Worm (Caenorhabditis elegans): ENCODE data around the gene gskl-1.
A peak's percentile ranks its signal among the peaks of the same experiment; 100 is the strongest.
"Not testable (repeated sequence)": the region's sequence is repeated elsewhere in the genome, so short reads cannot be mapped to it uniquely, and the experiment has no call there.

gskl-1 gene

ce11 chrII:10947317-10947716, at the start of gene gskl-1, which contains the start of gene tceb-3:
TSS of gene gskl-1 (plus strand) at chrII:10947559.
TSS of gene tceb-3 (minus strand) at chrII:10947417.
- no peak for TF ChIP-seq dsc-1 (tag; optimal IDR thresholded peaks at IDR 0.05)
- TF ChIP-seq unc-130 (tag; optimal IDR thresholded peaks at IDR 0.05) = no peak
- no peak for TF ChIP-seq isw-1 (GFP tag; IDR thresholded peaks at IDR 0.05)
- no peak for TF ChIP-seq fkh-4 (tag; optimal IDR thresholded peaks at IDR 0.05; ENCODE audit: borderline replicate concordance)
- TF ChIP-seq Y116A8C.19 (tag; optimal IDR thresholded peaks at IDR 0.05; ENCODE audit: borderline replicate concordance) = no peak
- no peak for TF ChIP-seq elt-3 (tag; optimal IDR thresholded peaks at IDR 0.05)
- TF ChIP-seq dpl-1 (GFP tag; optimal IDR thresholded peaks at IDR 0.05) = no peak
- no peak for TF ChIP-seq unc-86 (tag; optimal IDR thresholded peaks at IDR 0.05)
- no peak for TF ChIP-seq hpl-2 (GFP tag; optimal IDR thresholded peaks at IDR 0.05)
- no peak for TF ChIP-seq nhr-11 (tag; optimal IDR thresholded peaks at IDR 0.05)
- no peak for TF ChIP-seq vab-15 (tag; optimal IDR thresholded peaks at IDR 0.05)
- no peak for TF ChIP-seq nhr-20 (tag; optimal IDR thresholded peaks at IDR 0.05)

DNA sequence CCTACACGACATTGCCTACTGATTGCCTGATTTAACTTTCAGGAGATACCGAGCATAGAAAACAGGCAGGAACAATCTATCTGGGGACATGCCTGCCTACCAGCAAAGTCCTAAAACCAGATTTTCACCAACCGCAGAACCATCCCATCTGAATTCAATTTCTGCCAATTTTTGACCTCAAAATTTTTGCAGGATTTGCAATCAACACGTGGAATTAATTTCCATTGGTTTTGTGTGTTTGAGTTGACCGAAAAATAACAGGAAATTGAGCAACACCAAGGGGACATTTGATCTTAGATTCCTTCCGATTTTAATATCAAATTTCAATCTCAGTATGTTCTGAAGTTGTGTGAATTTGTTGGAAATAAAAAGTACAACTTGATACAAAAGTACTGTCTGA, 48.4 kb upstream of the gskl-1 start:
- no peak for TF ChIP-seq Y116A8C.19 (tag; optimal IDR thresholded peaks at IDR 0.05; ENCODE audit: borderline replicate concordance)
- no peak for TF ChIP-seq efl-1 (optimal IDR thresholded peaks at IDR 0.05)
- TF ChIP-seq efl-1 (GFP tag; optimal IDR thresholded peaks at IDR 0.05 in 1 of 2) = no peak
- peak; percentile 93 for TF ChIP-seq dsc-1 (tag; optimal IDR thresholded peaks at IDR 0.05)
- TF ChIP-seq lsy-2 (tag; optimal IDR thresholded peaks at IDR 0.05) = no peak
- TF ChIP-seq fkh-4 (tag; optimal IDR thresholded peaks at IDR 0.05; ENCODE audit: borderline replicate concordance) = peak; percentile 63
- no peak for TF ChIP-seq tbx-2 (tag; optimal IDR thresholded peaks at IDR 0.05)
- TF ChIP-seq nhr-90 (tag; optimal IDR thresholded peaks at IDR 0.05; ENCODE audit: poor library complexity) = no peak

DNA sequence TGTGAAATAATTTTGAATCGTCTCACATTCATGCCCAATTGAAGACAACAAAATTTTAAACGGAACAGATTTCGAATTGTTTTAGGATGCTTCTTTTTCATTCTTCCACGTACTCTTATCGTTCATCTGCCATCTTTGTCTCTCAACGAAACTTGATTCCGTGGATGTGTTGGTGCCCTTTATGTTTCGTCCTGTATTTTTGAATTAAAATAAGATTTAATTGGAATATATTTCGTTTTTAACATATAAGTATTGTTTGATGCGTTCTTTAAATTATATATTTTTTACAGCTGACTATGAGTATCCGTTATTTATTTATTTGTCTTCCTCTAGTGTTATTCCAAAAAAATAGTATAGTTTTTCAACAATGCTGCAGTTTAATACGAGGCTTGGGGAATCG, 45.3 kb upstream of the gskl-1 start, which contains the start of gene gly-1:
TSS of gene gly-1 (minus strand) at position 101 of the 400 bp plus-strand sequence.
- TF ChIP-seq nhr-237 (tag; optimal IDR thresholded peaks at IDR 0.05) = no peak
- TF ChIP-seq Y116A8C.19 (tag; optimal IDR thresholded peaks at IDR 0.05; ENCODE audit: borderline replicate concordance) = no peak
- TF ChIP-seq elt-3 (tag; optimal IDR thresholded peaks at IDR 0.05) = no peak
- TF ChIP-seq aly-2 (tag; optimal IDR thresholded peaks at IDR 0.05) = no peak
- TF ChIP-seq vab-15 (tag; optimal IDR thresholded peaks at IDR 0.05) = no peak
- TF ChIP-seq nhr-71 (tag; optimal IDR thresholded peaks at IDR 0.05) = no peak
- no peak for TF ChIP-seq efl-1 (optimal IDR thresholded peaks at IDR 0.05)
- no peak for TF ChIP-seq efl-1 (GFP tag; optimal IDR thresholded peaks at IDR 0.05 in 1 of 2)
- TF ChIP-seq lir-3 (tag; optimal IDR thresholded peaks at IDR 0.05; ENCODE audit: poor library complexity) = no peak
- no peak for TF ChIP-seq pqm-1 (tag; optimal IDR thresholded peaks at IDR 0.05)
- no peak for TF ChIP-seq nhr-19 (GFP tag; conservative IDR thresholded peaks at IDR 0.05)
- no peak for TF ChIP-seq fkh-8 (tag; optimal IDR thresholded peaks at IDR 0.05)
- TF ChIP-seq alr-1 (tag; optimal IDR thresholded peaks at IDR 0.05; ENCODE audit: borderline replicate concordance) = no peak
- no peak for TF ChIP-seq mdl-1 (tag; optimal IDR thresholded peaks at IDR 0.05)
- TF ChIP-seq mep-1 (tag; optimal IDR thresholded peaks at IDR 0.05) = no peak
- no peak for TF ChIP-seq ama-1 (optimal IDR thresholded peaks at IDR 0.05)
- no peak for TF ChIP-seq ets-5 (GFP tag; IDR thresholded peaks at IDR 0.05)
- TF ChIP-seq hpl-2 (GFP tag; optimal IDR thresholded peaks at IDR 0.05) = no peak
- TF ChIP-seq nhr-11 (tag; optimal IDR thresholded peaks at IDR 0.05) = no peak

- TF ChIP-seq nhr-11 (tag; optimal IDR thresholded peaks at IDR 0.05); dpl-1 (GFP tag; optimal IDR thresholded peaks at IDR 0.05); unc-62 (GFP tag; optimal IDR thresholded peaks at IDR 0.05): not testable (repeated sequence)
Measured at ce11 chrII:10904379-10904778, 43.0 kb upstream of the gskl-1 start, which contains the start of gene sra-12. TSS of gene sra-12 (minus strand) at chrII:10904479.

- TF ChIP-seq mef-2 (tag; optimal IDR thresholded peaks at IDR 0.05) = no peak
- no peak for TF ChIP-seq nhr-19 (GFP tag; conservative IDR thresholded peaks at IDR 0.05)
- no peak for TF ChIP-seq pqm-1 (tag; optimal IDR thresholded peaks at IDR 0.05)
- no peak for TF ChIP-seq fkh-10 (GFP tag; optimal IDR thresholded peaks at IDR 0.05)
- TF ChIP-seq nhr-237 (tag; optimal IDR thresholded peaks at IDR 0.05) = no peak
- no peak for TF ChIP-seq pag-3 (tag; optimal IDR thresholded peaks at IDR 0.05; ENCODE audit: borderline replicate concordance, insufficient read depth)
- no peak for TF ChIP-seq mdl-1 (tag; optimal IDR thresholded peaks at IDR 0.05)
- no peak for TF ChIP-seq xbp-1 (tag; optimal IDR thresholded peaks at IDR 0.05)
- TF ChIP-seq dsc-1 (tag; optimal IDR thresholded peaks at IDR 0.05) = no peak
- TF ChIP-seq hlh-4 (tag; optimal IDR thresholded peaks at IDR 0.05) = no peak
- no peak for TF ChIP-seq ces-1 (GFP tag; optimal IDR thresholded peaks at IDR 0.05)
- no peak for TF ChIP-seq lin-14 (GFP tag; optimal IDR thresholded peaks at IDR 0.05)
- TF ChIP-seq mab-9 (GFP tag; IDR thresholded peaks at IDR 0.05) = no peak
- TF ChIP-seq irx-1 (tag; optimal IDR thresholded peaks at IDR 0.05) = no peak
- TF ChIP-seq unc-62 (GFP tag; optimal IDR thresholded peaks at IDR 0.05) = no peak
- no peak for TF ChIP-seq ets-5 (GFP tag; IDR thresholded peaks at IDR 0.05)
- TF ChIP-seq blmp-1 (tag; optimal IDR thresholded peaks at IDR 0.05) = no peak
- TF ChIP-seq lsy-2 (tag; optimal IDR thresholded peaks at IDR 0.05) = no peak
- TF ChIP-seq hpl-2 (GFP tag; optimal IDR thresholded peaks at IDR 0.05) = no peak
Measured at ce11 chrII:10910219-10910618, 37.1 kb upstream of the gskl-1 start, which contains the start of gene sra-11. TSS of gene sra-11 (minus strand) at chrII:10910319.
